Fruit fly (Drosophila melanogaster) whole organism, adult: ENCODE measurements around the gene Rpn13R.

Experiments used
- CG11617 ChIP-seq: fragments of 200-800 bp; sonication (Bioruptor generic); optimal IDR thresholded peaks from 2 replicates; lab custom pipeline; 2017; ENCODE audit warnings: mild to moderate bottlenecking, missing biosample characterization, missing genetic modification reagents, missing genetic modification characterization
- CG33017 ChIP-seq: fragments of 200-800 bp; sonication (Bioruptor generic); optimal IDR thresholded peaks from 2 replicates; lab custom pipeline; 2018; ENCODE audit warnings: missing biosample characterization, mild to moderate bottlenecking, missing genetic modification characterization, moderate library complexity
- CG7045 ChIP-seq: fragments of 200-800 bp; sonication (Bioruptor generic); optimal IDR thresholded peaks from 2 replicates; lab custom pipeline; 2017; ENCODE audit warnings: missing biosample characterization, mild to moderate bottlenecking, missing genetic modification characterization
- CG7101 ChIP-seq: fragments of 200-800 bp; sonication (Bioruptor generic); optimal IDR thresholded peaks from 2 replicates; lab custom pipeline; 2018; ENCODE audit warnings: missing biosample characterization, mild to moderate bottlenecking, missing genetic modification characterization, moderate library complexity
- Clk ChIP-seq: fragments of 200-800 bp; sonication (Bioruptor generic); optimal IDR thresholded peaks from 2 replicates; lab custom pipeline; 2017; ENCODE audit warnings: missing biosample characterization, missing genetic modification characterization
- Mnt ChIP-seq: fragments of 200-800 bp; sonication (Bioruptor generic); optimal IDR thresholded peaks from 2 replicates; lab custom pipeline; 2016; ENCODE audit warnings: missing biosample characterization, mild to moderate bottlenecking, missing genetic modification characterization
- cic ChIP-seq: fragments of 200-800 bp; sonication (Bioruptor generic); optimal IDR thresholded peaks from 2 replicates; lab custom pipeline; 2017; ENCODE audit warnings: missing biosample characterization, mild to moderate bottlenecking, missing genetic modification characterization, moderate library complexity
- tj ChIP-seq: fragments of 200-800 bp; sonication (Bioruptor generic); optimal IDR thresholded peaks from 3 replicates; lab custom pipeline; 2017; ENCODE audit warnings: missing biosample characterization, mild to moderate bottlenecking, missing genetic modification characterization, moderate library complexity
- toe ChIP-seq: fragments of 200-800 bp; sonication (Bioruptor generic); optimal IDR thresholded peaks from 2 replicates; lab custom pipeline; 2016; ENCODE audit warnings: missing biosample characterization, missing genetic modification characterization

DNA sequence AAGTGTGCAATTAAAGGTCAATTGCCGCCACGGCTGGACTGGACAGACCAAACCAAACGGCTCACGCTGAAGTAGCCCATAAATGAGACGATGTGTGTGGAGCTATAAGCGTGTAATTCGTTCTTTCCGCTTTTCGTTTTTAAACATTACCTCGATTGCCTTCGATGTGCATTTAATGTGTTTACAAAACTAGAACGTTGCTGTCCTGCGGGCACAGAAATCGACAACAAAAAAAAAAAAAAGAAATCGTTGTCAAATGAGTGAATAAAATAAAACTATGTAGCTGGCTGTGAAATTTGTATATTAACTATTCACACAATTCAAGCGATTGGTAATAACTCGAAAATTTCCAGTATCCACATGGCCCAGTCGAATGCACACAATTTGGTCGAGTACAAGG, at the start of gene Rpn13R:
- TF ChIP-seq toe (GFP tag; lab: Kevin White, UChicago) (no peak), CG11617 (GFP tag; lab: Kevin White, UChicago) (no peak), Clk (no peak), tj (GFP tag; lab: Kevin White, UChicago) (no peak), cic (GFP tag; lab: Kevin White, UChicago) (no peak), Mnt (no peak), CG33017 (tag; lab: Kevin White, UChicago) (no peak), CG7045 (GFP tag; lab: Kevin White, UChicago) (no peak), CG7101 (no peak)
